Fruit fly (Drosophila melanogaster) ovary, adult (tissue): ENCODE results near the gene drl.

Source experiments
- CG17801 ChIP-seq: fragments of 200-800 bp; optimal IDR thresholded peaks from 2 replicates; lab custom pipeline; 2019; ENCODE audit warnings: missing biosample characterization, mild to moderate bottlenecking, missing genetic modification characterization, moderate library complexity; ENCODE audit not compliant: partially characterized antibody

The drl gene

dm6 chr2L:19235120-19235519 lies 45.0 kb downstream of the drl start:
- TF ChIP-seq CG17801 (GFP tag; lab: Kevin White, UChicago) = no peak

dm6 chr2L:19235648-19236297 lies 45.6 kb downstream of the drl start:
- no peak for TF ChIP-seq CG17801 (GFP tag; lab: Kevin White, UChicago)

- no peak for TF ChIP-seq CG17801 (GFP tag; lab: Kevin White, UChicago)
Measured at dm6 chr2L:19238669-19239068, 48.5 kb downstream of the drl start.

dm6 chr2L:19245655-19246255 lies 55.6 kb downstream of the drl start:
- no peak for TF ChIP-seq CG17801 (GFP tag; lab: Kevin White, UChicago)

dm6 chr2L:19247245-19247644 lies 57.1 kb downstream of the drl start:
- TF ChIP-seq CG17801 (GFP tag; lab: Kevin White, UChicago) = no peak

dm6 chr2L:19252410-19252809 lies 62.3 kb downstream of the drl start:
- TF ChIP-seq CG17801 (GFP tag; lab: Kevin White, UChicago) = no peak

- no peak for TF ChIP-seq CG17801 (GFP tag; lab: Kevin White, UChicago)
Measured at dm6 chr2L:19254079-19254478, 63.9 kb downstream of the drl start.
